Worm (Caenorhabditis elegans) whole organism, L4/young adult: ENCODE results near the gene srz-5.

Source experiments
- W03F9.2 ChIP-seq: fragments of 150-350 bp; optimal IDR thresholded peaks from 2 replicates; lab custom pipeline; 2014; ENCODE audit warnings: missing biosample characterization, missing genetic modification characterization
- dao-5 ChIP-seq: sonication (generic microtip); optimal IDR thresholded peaks from 2 replicates; lab custom pipeline; 2016; ENCODE audit warnings: missing genotype, missing genetic modification characterization, moderate library complexity, missing compliant biosample characterization
- him-1 ChIP-seq: sonication (generic microtip); optimal IDR thresholded peaks from 2 replicates; lab custom pipeline; 2016; ENCODE audit warnings: missing genotype, missing genetic modification reagents, missing genetic modification characterization, missing compliant biosample characterization

DNA sequence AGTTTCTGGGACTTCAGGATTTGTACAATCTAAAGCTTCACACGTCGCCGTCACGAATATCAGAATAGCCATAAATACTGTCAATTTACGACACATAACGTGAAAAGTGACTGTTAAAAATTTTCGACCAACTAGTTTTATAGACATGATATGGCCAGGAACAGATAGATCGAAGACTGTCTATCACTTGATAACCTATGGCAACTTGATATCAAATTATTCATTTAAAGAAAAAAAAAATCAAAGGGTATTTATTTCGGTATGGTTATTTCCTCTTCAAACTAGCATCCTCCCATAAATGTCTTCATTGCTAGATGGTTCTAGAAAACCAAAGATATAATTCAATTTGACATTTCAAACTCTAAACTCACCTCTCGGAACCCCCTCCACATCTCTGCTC is 47.9 kb upstream of the srz-5 start, which contains the start of gene W10G11.3:
- no peak for TF ChIP-seq dao-5 (tag; lab: Kevin White, UChicago)
- TF ChIP-seq W03F9.2, result no peak
- no peak for TF ChIP-seq him-1 (tag; lab: Kevin White, UChicago)
